Fruit fly (Drosophila melanogaster) whole organism, embryonic: ENCODE measurements around the gene CG7156.

ENCODE experiments used
- Bgb ChIP-seq: fragments of 200-800 bp; sonication (Bioruptor generic); IDR thresholded peaks from 2 replicates; pipeline ENCODE4 v1.3.6; 2022; ENCODE audit warnings: missing biosample characterization, missing genetic modification characterization; ENCODE audit not compliant: partially characterized antibody
- BtbVII ChIP-seq: fragments of 200-800 bp; sonication (Bioruptor generic); optimal IDR thresholded peaks from 3 replicates; lab custom pipeline; 2017; ENCODE audit warnings: missing biosample characterization, mild to moderate bottlenecking, missing genetic modification characterization
- CG10274 ChIP-seq: fragments of 200-800 bp; sonication (Bioruptor generic); optimal IDR thresholded peaks from 3 replicates; lab custom pipeline; 2017; ENCODE audit warnings: missing biosample characterization, mild to moderate bottlenecking, missing genetic modification characterization
- CG10543 ChIP-seq: fragments of 200-800 bp; sonication (Bioruptor generic); optimal IDR thresholded peaks from 3 replicates; lab custom pipeline; 2017; ENCODE audit warnings: missing biosample characterization, mild to moderate bottlenecking, missing genetic modification characterization, moderate library complexity
- CG13775 ChIP-seq: fragments of 200-800 bp; sonication (Bioruptor generic); optimal IDR thresholded peaks from 3 replicates; lab custom pipeline; 2017; ENCODE audit warnings: missing biosample characterization, mild to moderate bottlenecking, missing genetic modification characterization
- CG15601 ChIP-seq: fragments of 200-800 bp; sonication (Bioruptor generic); optimal IDR thresholded peaks from 3 replicates; lab custom pipeline; 2019; ENCODE audit warnings: missing biosample characterization, mild to moderate bottlenecking, missing genetic modification characterization, moderate library complexity
- CG2678 ChIP-seq: fragments of 200-800 bp; sonication (Bioruptor generic); optimal IDR thresholded peaks from 3 replicates; lab custom pipeline; 2019; ENCODE audit warnings: missing biosample characterization, mild to moderate bottlenecking, missing genetic modification characterization, moderate library complexity
- CG2875 ChIP-seq: fragments of 200-800 bp; sonication (Bioruptor generic); optimal IDR thresholded peaks from 2 replicates; lab custom pipeline; 2017; ENCODE audit warnings: missing biosample characterization, mild to moderate bottlenecking, missing genetic modification characterization, missing genetic modification reagents
- CG30431 ChIP-seq: fragments of 200-800 bp; sonication (Bioruptor generic); optimal IDR thresholded peaks from 2 replicates; lab custom pipeline; 2017; ENCODE audit warnings: missing biosample characterization, missing genetic modification characterization
- CG34422 ChIP-seq: fragments of 200-800 bp; sonication (Bioruptor generic); IDR thresholded peaks from 3 replicates; pipeline ENCODE4 v1.3.6; 2022; ENCODE audit warnings: missing biosample characterization, missing genetic modification characterization
- CG3847 ChIP-seq: fragments of 200-800 bp; sonication (Bioruptor generic); IDR thresholded peaks from 2 replicates; pipeline ENCODE4 v1.3.6; 2022; ENCODE audit warnings: missing biosample characterization, missing genetic modification characterization
- CG4707 ChIP-seq: fragments of 200-800 bp; sonication (Bioruptor generic); optimal IDR thresholded peaks from 2 replicates; lab custom pipeline; 2018; ENCODE audit warnings: missing biosample characterization, mild to moderate bottlenecking, missing genetic modification characterization, moderate library complexity
- CG4730 ChIP-seq: fragments of 200-800 bp; sonication (Bioruptor generic); IDR thresholded peaks from 2 replicates; pipeline ENCODE4 v1.3.6; 2022; ENCODE audit warnings: missing biosample characterization, missing genetic modification characterization
- CG4854 ChIP-seq: fragments of 200-800 bp; sonication (Bioruptor generic); optimal IDR thresholded peaks from 2 replicates; lab custom pipeline; 2016; ENCODE audit warnings: missing biosample characterization, missing genetic modification characterization, inconsistent platforms
- CG6175 ChIP-seq: fragments of 200-800 bp; sonication (Bioruptor generic); IDR thresholded peaks from 3 replicates; pipeline ENCODE4 v1.3.6; 2022; ENCODE audit warnings: missing biosample characterization, missing genetic modification characterization
- CG6791 ChIP-seq: fragments of 200-800 bp; sonication (Bioruptor generic); IDR thresholded peaks from 3 replicates; pipeline ENCODE4 v1.3.6; 2022; ENCODE audit warnings: missing biosample characterization, missing genetic modification characterization; ENCODE audit not compliant: partially characterized antibody
- D19B ChIP-seq: fragments of 200-800 bp; sonication (Bioruptor generic); optimal IDR thresholded peaks from 2 replicates; lab custom pipeline; 2017; ENCODE audit warnings: missing biosample characterization, mild to moderate bottlenecking, missing genetic modification characterization
- Dbx ChIP-seq: fragments of 200-800 bp; sonication (Bioruptor generic); IDR thresholded peaks from 3 replicates; pipeline ENCODE4 v1.3.6; 2022; ENCODE audit warnings: missing biosample characterization, missing genetic modification characterization
- Dref ChIP-seq: fragments of 200-800 bp; sonication (Bioruptor generic); IDR thresholded peaks from 2 replicates; pipeline ENCODE4 v1.3.6; 2022; ENCODE audit warnings: missing biosample characterization, missing genetic modification characterization
- Fer3 ChIP-seq: fragments of 200-800 bp; sonication (Bioruptor generic); optimal IDR thresholded peaks from 2 replicates; lab custom pipeline; 2018; ENCODE audit warnings: missing biosample characterization, mild to moderate bottlenecking, missing genetic modification characterization, moderate library complexity
- H15 ChIP-seq: fragments of 200-800 bp; sonication (Bioruptor generic); IDR thresholded peaks from 3 replicates; pipeline ENCODE4 v1.3.6; 2022; ENCODE audit warnings: missing biosample characterization, missing genetic modification characterization
- Hr51 ChIP-seq, 2 experiments: fragments of 200-800 bp; sonication (Bioruptor generic); optimal IDR thresholded peaks; 2 replicates in 1 of 2; 3 replicates in 1 of 2; lab custom pipeline; 2016 to 2018; ENCODE audit warnings: missing biosample characterization in 2 of 2, missing genetic modification characterization in 2 of 2, mild to moderate bottlenecking in 1 of 2, moderate library complexity in 1 of 2
- Jarid2 ChIP-seq: fragments of 200-800 bp; sonication (Bioruptor generic); optimal IDR thresholded peaks from 3 replicates; lab custom pipeline; 2017; ENCODE audit warnings: mild to moderate bottlenecking, missing biosample characterization, missing genetic modification reagents, missing genetic modification characterization
- Nf-YA ChIP-seq: fragments of 200-800 bp; sonication (Bioruptor generic); IDR thresholded peaks from 2 replicates; pipeline ENCODE4 v1.3.6; 2022; ENCODE audit warnings: missing biosample characterization, missing genetic modification characterization
- NfI ChIP-seq: fragments of 200-800 bp; sonication (Bioruptor generic); optimal IDR thresholded peaks from 3 replicates; lab custom pipeline; 2018; ENCODE audit warnings: missing biosample characterization, mild to moderate bottlenecking, missing genetic modification characterization, moderate library complexity
- Optix ChIP-seq: fragments of 200-800 bp; sonication (Bioruptor generic); IDR thresholded peaks from 3 replicates; pipeline ENCODE4 v1.3.6; 2022; ENCODE audit warnings: missing biosample characterization, missing genetic modification characterization
- Rx ChIP-seq: fragments of 200-800 bp; sonication (Bioruptor generic); IDR thresholded peaks from 2 replicates; pipeline ENCODE4 v1.3.6; 2022; ENCODE audit warnings: missing biosample characterization, missing genetic modification characterization
- Sin3A ChIP-seq: fragments of >200 bp; optimal IDR thresholded peaks from 2 replicates; lab custom pipeline; 2018
- Tbp ChIP-seq: fragments of >200 bp; optimal IDR thresholded peaks from 2 replicates; lab custom pipeline; 2018; ENCODE audit warnings: missing biosample characterization, missing genetic modification characterization
- crol ChIP-seq: fragments of 200-800 bp; sonication (Bioruptor generic); IDR thresholded peaks from 2 replicates; pipeline ENCODE4 v1.3.6; 2022; ENCODE audit warnings: missing biosample characterization, missing genetic modification characterization
- cwo ChIP-seq: fragments of 200-800 bp; sonication (Bioruptor generic); optimal IDR thresholded peaks from 3 replicates; lab custom pipeline; 2017; ENCODE audit warnings: missing biosample characterization, missing genetic modification characterization, mild to moderate bottlenecking, moderate library complexity, missing genetic modification reagents
- ewg ChIP-seq: fragments of 200-800 bp; sonication (Bioruptor generic); optimal IDR thresholded peaks from 3 replicates; lab custom pipeline; 2017; ENCODE audit warnings: mild to moderate bottlenecking, missing biosample characterization, missing genetic modification reagents, missing genetic modification characterization
- hth ChIP-seq: fragments of >200 bp; optimal IDR thresholded peaks from 2 replicates; lab custom pipeline; 2017; ENCODE audit warnings: inconsistent platforms
- jigr1 ChIP-seq: fragments of 200-800 bp; sonication (Bioruptor generic); IDR thresholded peaks from 3 replicates; pipeline ENCODE4 v1.3.6; 2022; ENCODE audit warnings: missing biosample characterization, missing genetic modification characterization
- jing ChIP-seq: fragments of 200-800 bp; sonication (Bioruptor generic); optimal IDR thresholded peaks from 2 replicates; lab custom pipeline; 2018; ENCODE audit warnings: missing biosample characterization, mild to moderate bottlenecking, missing genetic modification characterization
- lab ChIP-seq: fragments of 200-800 bp; sonication (Bioruptor generic); optimal IDR thresholded peaks from 3 replicates; lab custom pipeline; 2017; ENCODE audit warnings: missing biosample characterization, missing genetic modification characterization, mild to moderate bottlenecking, moderate library complexity, missing genetic modification reagents
- mam ChIP-seq: fragments of 200-800 bp; sonication (Bioruptor generic); optimal IDR thresholded peaks from 3 replicates; lab custom pipeline; 2016; ENCODE audit warnings: missing biosample characterization, missing genetic modification characterization
- nerfin-1 ChIP-seq: fragments of 200-800 bp; sonication (Bioruptor generic); optimal IDR thresholded peaks from 3 replicates; lab custom pipeline; 2019; ENCODE audit warnings: missing biosample characterization, mild to moderate bottlenecking, missing genetic modification characterization, moderate library complexity
- pb ChIP-seq: fragments of 200-800 bp; sonication (Bioruptor generic); optimal IDR thresholded peaks from 3 replicates; lab custom pipeline; 2016; ENCODE audit warnings: missing biosample characterization, missing genetic modification characterization
- sens ChIP-seq: fragments of 200-800 bp; sonication (Bioruptor generic); peaks from one replicate; lab custom pipeline; 2016; ENCODE audit warnings: missing biosample characterization, missing genetic modification characterization
- slbo ChIP-seq: fragments of 200-800 bp; sonication (Bioruptor generic); IDR thresholded peaks from 2 replicates; pipeline ENCODE4 v1.3.6; 2022; ENCODE audit warnings: missing biosample characterization, missing genetic modification characterization
- slou ChIP-seq: fragments of 200-800 bp; sonication (Bioruptor generic); optimal IDR thresholded peaks from 3 replicates; lab custom pipeline; 2016; ENCODE audit warnings: missing biosample characterization, missing genetic modification characterization
- slp2 ChIP-seq: fragments of 200-800 bp; sonication (Bioruptor generic); optimal IDR thresholded peaks from 2 replicates; lab custom pipeline; 2016; ENCODE audit warnings: missing biosample characterization, missing genetic modification characterization
- sob ChIP-seq: fragments of 200-800 bp; sonication (Bioruptor generic); IDR thresholded peaks from 2 replicates; pipeline ENCODE4 v1.3.6; 2022; ENCODE audit warnings: missing biosample characterization, missing genetic modification characterization
- ssp ChIP-seq: fragments of 200-800 bp; sonication (Bioruptor generic); IDR thresholded peaks from 2 replicates; pipeline ENCODE4 v1.3.6; 2022; ENCODE audit warnings: missing biosample characterization, missing genetic modification characterization
- stc ChIP-seq: fragments of 200-800 bp; sonication (Bioruptor generic); IDR thresholded peaks from 2 replicates; pipeline ENCODE4 v1.3.6; 2022; ENCODE audit warnings: missing biosample characterization, missing genetic modification characterization
- sug ChIP-seq: fragments of 200-800 bp; optimal IDR thresholded peaks from 2 replicates; lab custom pipeline; 2019; ENCODE audit warnings: missing biosample characterization, mild to moderate bottlenecking, missing genetic modification characterization, moderate library complexity
- tx ChIP-seq: fragments of 200-800 bp; sonication (Bioruptor generic); optimal IDR thresholded peaks from 2 replicates; lab custom pipeline; 2016; ENCODE audit warnings: missing biosample characterization, missing genetic modification characterization
- vnd ChIP-seq: fragments of 200-800 bp; sonication (Bioruptor generic); IDR thresholded peaks from 3 replicates; pipeline ENCODE4 v1.3.6; 2022; ENCODE audit warnings: missing biosample characterization, missing genetic modification characterization; ENCODE audit not compliant: partially characterized antibody
- wdn ChIP-seq: fragments of 200-800 bp; sonication (Bioruptor generic); IDR thresholded peaks from 2 replicates; pipeline ENCODE4 v1.3.6; 2022; ENCODE audit warnings: missing biosample characterization, missing genetic modification characterization
- z ChIP-seq: fragments of 200-800 bp; sonication (Bioruptor generic); IDR thresholded peaks from 3 replicates; pipeline ENCODE4 v1.3.6; 2022; ENCODE audit warnings: missing biosample characterization, missing genetic modification characterization

Gene CG7156

DNA sequence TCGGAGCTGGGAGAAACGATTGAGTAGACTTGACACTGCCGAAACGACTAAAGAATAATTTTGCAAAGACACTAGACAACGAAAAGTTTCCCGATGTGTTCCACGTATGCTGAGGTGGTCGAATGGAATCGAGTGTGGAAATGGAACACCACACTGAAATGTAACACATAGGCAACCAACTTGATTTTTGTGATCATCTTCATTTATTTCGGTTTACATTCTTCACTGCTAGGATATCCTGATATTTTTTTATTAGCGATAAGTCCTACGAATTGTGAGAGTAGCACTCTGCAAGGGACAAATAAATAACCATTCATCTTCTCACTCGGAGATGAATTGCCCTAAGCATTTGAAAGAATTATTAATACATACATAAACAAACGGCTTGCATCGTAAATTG, 46.7 kb upstream of the CG7156 start, which contains the start of gene CG7131:
Gene CG7131, minus strand, starts transcription at position 101 of the 400 bp plus-strand sequence.
- TF ChIP-seq pb (GFP tag; lab: Kevin White, UChicago) (no peak), NfI (GFP tag; lab: Kevin White, UChicago) (no peak), CG10274 (GFP tag; lab: Kevin White, UChicago) (no peak), CG4854 (GFP tag; lab: Kevin White, UChicago) (no peak), H15 (GFP tag; lab: Robert Waterston, UW) (no peak), ewg (GFP tag; lab: Kevin White, UChicago) (no peak), vnd (no peak), D19B (GFP tag; lab: Kevin White, UChicago) (no peak), BtbVII (GFP tag; lab: Kevin White, UChicago) (no peak), CG6791 (no peak), CG2678 (tag; lab: Kevin White, UChicago) (no peak)

DNA sequence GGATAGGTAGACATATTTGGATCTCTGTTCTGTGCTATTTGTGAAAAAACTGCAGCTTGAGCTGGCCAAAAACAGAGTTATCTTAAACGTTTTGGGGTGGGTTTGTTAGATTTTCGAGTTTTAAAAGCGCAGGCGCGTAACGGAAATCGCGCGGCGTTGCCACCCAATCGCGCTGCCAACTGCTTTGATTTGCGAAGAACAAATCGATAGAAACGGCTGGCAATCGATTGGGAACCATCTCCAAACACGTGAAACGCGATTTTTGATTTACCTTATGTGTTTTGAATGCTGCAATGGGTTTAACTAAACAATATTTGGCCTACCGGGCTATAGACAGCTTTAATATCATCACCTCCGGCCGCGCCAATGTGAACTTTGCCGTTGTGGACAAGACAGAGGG, 41.5 kb upstream of the CG7156 start, which contains the start of the genes CG14312 and CG8064:
Gene CG14312, minus strand, starts transcription at position 88 of the 400 bp plus-strand sequence.
Gene CG8064, plus strand, starts transcription at position 220 of the 400 bp plus-strand sequence.
- TF ChIP-seq ssp (GFP tag; lab: Robert Waterston, UW): no peak
- no peak for TF ChIP-seq Tbp
- no peak for TF ChIP-seq tx
- no peak for TF ChIP-seq mam (GFP tag; lab: Kevin White, UChicago)
- TF ChIP-seq Nf-YA (GFP tag; lab: Robert Waterston, UW): no peak
- no peak for TF ChIP-seq CG10543 (GFP tag; lab: Kevin White, UChicago)
- no peak for TF ChIP-seq CG6175 (GFP tag; lab: Robert Waterston, UW)
- TF ChIP-seq slou (GFP tag; lab: Kevin White, UChicago): no peak
- no peak for TF ChIP-seq Optix (GFP tag; lab: Robert Waterston, UW)
- TF ChIP-seq CG15601: peak; percentile 4
- TF ChIP-seq Rx: no peak
- TF ChIP-seq CG4707: no peak
- peak; percentile 57 for TF ChIP-seq Sin3A (lab: Kevin White, UChicago)
- TF ChIP-seq CG30431 (GFP tag; lab: Kevin White, UChicago): no peak
- peak; percentile 76 for TF ChIP-seq CG3847 (GFP tag; lab: Robert Waterston, UW)
- TF ChIP-seq slbo (GFP tag; lab: Robert Waterston, UW): no peak
- peak; percentile 91 for TF ChIP-seq cwo
- no peak for TF ChIP-seq sens (GFP tag; lab: Kevin White, UChicago)
- no peak for TF ChIP-seq CG13775 (GFP tag; lab: Kevin White, UChicago)
- TF ChIP-seq vnd: peak; percentile 44; the same call in 1 of the 3 replicates
- no peak for TF ChIP-seq nerfin-1 (tag; lab: Kevin White, UChicago)
- TF ChIP-seq Dref (GFP tag; lab: Robert Waterston, UW): peak; percentile 94
- TF ChIP-seq Dbx (GFP tag; lab: Robert Waterston, UW): peak; percentile 8; the same call in 1 of the 3 replicates
- no peak for TF ChIP-seq sob (GFP tag; lab: Robert Waterston, UW)
- no peak for TF ChIP-seq CG2678 (tag; lab: Kevin White, UChicago)
- TF ChIP-seq CG4730 (GFP tag; lab: Robert Waterston, UW): no peak
- no peak for TF ChIP-seq jigr1
- TF ChIP-seq z (GFP tag; lab: Robert Waterston, UW): no peak
- no peak for TF ChIP-seq BtbVII (GFP tag; lab: Kevin White, UChicago)
- TF ChIP-seq stc (GFP tag; lab: Robert Waterston, UW): no peak
- TF ChIP-seq crol (GFP tag; lab: Robert Waterston, UW): no peak
- TF ChIP-seq wdn (GFP tag; lab: Robert Waterston, UW): no peak
- peak; percentile 76 for TF ChIP-seq Bgb (GFP tag; lab: Robert Waterston, UW)
- no peak for TF ChIP-seq Jarid2 (GFP tag; lab: Kevin White, UChicago)
- TF ChIP-seq jing (GFP tag; lab: Kevin White, UChicago): no peak
- TF ChIP-seq CG2875: no peak
- peak; percentile 61; the same call in 1 of the 3 replicates for TF ChIP-seq CG34422 (GFP tag; lab: Robert Waterston, UW)
- no peak for TF ChIP-seq sug (tag; lab: Kevin White, UChicago)
- TF ChIP-seq Hr51 (GFP tag; optimal IDR thresholded peaks at IDR 0.05; lab: Kevin White, UChicago): peak in 1 of 2 experiments; percentile 75
- TF ChIP-seq hth: no peak
- TF ChIP-seq lab (GFP tag; lab: Kevin White, UChicago): no peak
- TF ChIP-seq Fer3 (tag; lab: Kevin White, UChicago): no peak
- no peak for TF ChIP-seq slp2 (GFP tag; lab: Kevin White, UChicago)
